Fruit fly (Drosophila melanogaster): ENCODE data around the gene CG42713.
A peak's percentile ranks its signal among the peaks of the same experiment; 100 is the strongest.

Gene CG42713

DNA sequence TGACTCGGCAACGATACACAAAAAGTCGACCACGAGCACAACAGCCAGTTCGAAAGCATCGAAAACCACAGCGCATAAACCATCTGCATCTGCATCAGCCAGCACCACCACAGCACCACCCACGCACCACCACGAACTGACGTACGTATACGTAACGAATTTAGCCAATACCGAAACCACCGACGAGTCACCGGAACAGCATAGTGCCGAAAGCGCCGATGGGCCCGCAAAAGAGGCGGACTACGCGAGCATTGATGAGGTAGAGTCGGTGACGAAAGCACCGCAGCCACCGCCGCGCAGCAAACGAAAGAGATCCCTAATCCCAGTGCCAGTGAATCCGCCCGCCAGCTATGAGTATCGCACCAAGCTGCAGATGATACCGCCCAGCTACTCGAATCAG is 39.9 kb downstream of the CG42713 start:
- TF ChIP-seq sr (GFP tag; IDR thresholded peaks at IDR 0.05) (0 out of 3 replicates have a peak, but pooled peaks have one; percentile 41), sens (GFP tag) (peak; percentile 9), Atf6 (GFP tag; IDR thresholded peaks at IDR 0.05) (no peak), CG30431 (GFP tag; optimal IDR thresholded peaks at IDR 0.05) (no peak), toy (GFP tag; IDR thresholded peaks at IDR 0.05) (no peak), CG11695 (GFP tag; IDR thresholded peaks at IDR 0.05) (no peak), CG9437 (GFP tag; optimal IDR thresholded peaks at IDR 0.05) (peak; percentile 78), Meics (GFP tag; optimal IDR thresholded peaks at IDR 0.05) (peak; percentile 75)

- TF ChIP-seq Ets65A (GFP tag) (peak; percentile 57), slbo (GFP tag; IDR thresholded peaks at IDR 0.05) (no peak), CG34376 (GFP tag; optimal IDR thresholded peaks at IDR 0.05) (peak; percentile 71), HLH54F (GFP tag; optimal IDR thresholded peaks at IDR 0.05) (no peak), ssp (GFP tag; IDR thresholded peaks at IDR 0.05) (no peak), disco-r (GFP tag; optimal IDR thresholded peaks at IDR 0.05) (no peak), exex (tag; optimal IDR thresholded peaks at IDR 0.05) (peak; percentile 64), CG8281 (tag; optimal IDR thresholded peaks at IDR 0.05) (peak; percentile 23), Blimp-1 (GFP tag; optimal IDR thresholded peaks at IDR 0.05) (no peak), amos (GFP tag; IDR thresholded peaks at IDR 0.05; ENCODE audit: partially characterized antibody) (no peak; the same call in 1 of the 2 replicates), CG4707 (GFP tag; optimal IDR thresholded peaks at IDR 0.05) (no peak), Vsx1 (GFP tag; optimal IDR thresholded peaks at IDR 0.05) (no peak), CG12744 (GFP tag; optimal IDR thresholded peaks at IDR 0.05) (no peak), grn (GFP tag; optimal IDR thresholded peaks at IDR 0.05) (peak; percentile 80), CG17385 (GFP tag; optimal IDR thresholded peaks at IDR 0.05) (no peak), chinmo (GFP tag; IDR thresholded peaks at IDR 0.05; ENCODE audit: partially characterized antibody) (0 out of 4 replicates have a peak, but pooled peaks have one; percentile 45), bbx (GFP tag; IDR thresholded peaks at IDR 0.05; ENCODE audit: partially characterized antibody) (no peak), hkb (optimal IDR thresholded peaks at IDR 0.05) (no peak), hkb (GFP tag; IDR thresholded peaks at IDR 0.05) (no peak), GATAe (GFP tag; conservative IDR thresholded peaks at IDR 0.05) (peak; percentile 40; the same call in 1 of the 2 replicates), E2f1 (GFP tag; IDR thresholded peaks at IDR 0.05) (no peak), Xrp1 (GFP tag; IDR thresholded peaks at IDR 0.05) (no peak), zfh1 (GFP tag; IDR thresholded peaks at IDR 0.05) (no peak), CG15073 (GFP tag; optimal IDR thresholded peaks at IDR 0.05) (no peak), vnd (GFP tag; IDR thresholded peaks at IDR 0.05; ENCODE audit: partially characterized antibody) (0 out of 3 replicates have a peak, but pooled peaks have one; percentile 33), pfk (GFP tag; optimal IDR thresholded peaks at IDR 0.05) (no peak), sens-2 (GFP tag; IDR thresholded peaks at IDR 0.05) (no peak), lab (GFP tag; optimal IDR thresholded peaks at IDR 0.05) (peak; percentile 0), Med (GFP tag) (peak; percentile 9), CG3995 (GFP tag; optimal IDR thresholded peaks at IDR 0.05) (no peak), CG14050 (GFP tag; IDR thresholded peaks at IDR 0.05) (no peak), CG4424 (GFP tag; optimal IDR thresholded peaks at IDR 0.05) (no peak), CG7839 (tag; optimal IDR thresholded peaks at IDR 0.05) (no peak), CoRest (tag; optimal IDR thresholded peaks at IDR 0.05) (no peak), Jarid2 (GFP tag; optimal IDR thresholded peaks at IDR 0.05) (peak; percentile 17), HmgZ (tag; optimal IDR thresholded peaks at IDR 0.05) (no peak)
Measured at dm6 chr2L:8933710-8934242, 42.5 kb downstream of the CG42713 start, which contains the start of gene Tsp29Fa. TSS of gene Tsp29Fa (plus strand) at chr2L:8933962.

All from whole organism, embryonic.